ENCODE assay signal across 2 worm cellular contexts in genomic region chrV:2777395-2777794, ce11.
TF ChIP-seq lines count a peak whose summit lies in the region.

No protein-coding gene starts in this region.

TF ChIP-seq in whole organism, L4 larva, 104 proteins besides CTCF, POLR2A, EP300 and RAD21:
- peak; percentile 60 for TF ChIP-seq set-16 (GFP tag; IDR thresholded peaks at IDR 0.05; lab: Robert Waterston, UW)
- 0 out of 2 replicates have a peak, but pooled peaks have one; percentile 12 for TF ChIP-seq egl-43 (GFP tag; IDR thresholded peaks at IDR 0.05; lab: Robert Waterston, UW)
TF ChIP-seq in whole organism, L4 larva: peak in this region for 2; not testable (repeated sequence) for 102.

TF ChIP-seq in whole organism, young adult, 124 proteins besides CTCF, POLR2A, EP300 and RAD21:
- TF ChIP-seq egrh-3 (GFP tag; IDR thresholded peaks at IDR 0.05; lab: Robert Waterston, UW): peak; percentile 91
